Worm (Caenorhabditis elegans): ENCODE results near the gene F49C5.3.

- TF ChIP-seq snpc-4 (tag; optimal IDR thresholded peaks at IDR 0.05) = no peak
- TF ChIP-seq sptf-1 (tag; optimal IDR thresholded peaks at IDR 0.05) = no peak
- TF ChIP-seq unc-62 (GFP tag; optimal IDR thresholded peaks at IDR 0.05) = no peak
- TF ChIP-seq nhr-2 (tag; optimal IDR thresholded peaks at IDR 0.05) = no peak
- no peak for TF ChIP-seq nhr-237 (tag; optimal IDR thresholded peaks at IDR 0.05)
- TF ChIP-seq mep-1 (tag; optimal IDR thresholded peaks at IDR 0.05) = no peak
- TF ChIP-seq elt-1 (tag; optimal IDR thresholded peaks at IDR 0.05; ENCODE audit: borderline replicate concordance, insufficient read depth) = no peak
- no peak for TF ChIP-seq pha-4 (tag; optimal IDR thresholded peaks at IDR 0.05)
These were observed 36.5 kb downstream of the F49C5.3 start, which contains the start of gene Y38E10A.35 for ce11 chrII:12572760-12573159.
